Fruit fly (Drosophila melanogaster) whole organism: ENCODE measurements around the gene CG4546.

ENCODE experiments used
- CG8478 ChIP-seq: fragments of >200 bp; optimal IDR thresholded peaks from 2 replicates; lab custom pipeline; 2018; ENCODE audit warnings: inconsistent platforms
- Dll ChIP-seq: fragments of >200 bp; optimal IDR thresholded peaks from 2 replicates; lab custom pipeline; 2017
- EcR ChIP-seq, 2 experiments: fragments of >200 bp; optimal IDR thresholded peaks; 2 replicates each; lab custom pipeline; 2017; ENCODE audit warnings: missing biosample characterization in 2 of 2, missing genetic modification characterization in 2 of 2, missing genetic modification reagents in 2 of 2
- pan ChIP-seq: fragments of >200 bp; optimal IDR thresholded peaks from 2 replicates; lab custom pipeline; 2017
- psq ChIP-seq: fragments of >200 bp; optimal IDR thresholded peaks from 2 replicates; lab custom pipeline; 2017
- usp ChIP-seq: fragments of >200 bp; optimal IDR thresholded peaks from 2 replicates; lab custom pipeline; 2017; ENCODE audit warnings: missing biosample characterization, missing genetic modification characterization, mixed read lengths

The CG4546 gene

dm6 chr3R:15827559-15827958 is 18.8 kb upstream of the CG4546 start:
- TF ChIP-seq EcR (GFP tag; optimal IDR thresholded peaks at IDR 0.05; lab: Kevin White, UChicago) = peak in 1 of 2 experiments; percentile 52
- no peak for TF ChIP-seq usp

dm6 chr3R:15832525-15832924 is 13.8 kb upstream of the CG4546 start, which contains the start of gene rec:
TSS of gene rec (minus strand) at chr3R:15832632.
- TF ChIP-seq psq (lab: Kevin White, UChicago) (no peak), Dll (lab: Kevin White, UChicago) (no peak), pan (lab: Kevin White, UChicago) (no peak), CG8478 (no peak)

dm6 chr3R:15833332-15833731 is 13.0 kb upstream of the CG4546 start, which contains the start of gene CG43318:
TSS of gene CG43318 (minus strand) at chr3R:15833432.
- no peak for TF ChIP-seq psq (lab: Kevin White, UChicago)
- no peak for TF ChIP-seq usp
- TF ChIP-seq pan (lab: Kevin White, UChicago) = no peak
- no peak for TF ChIP-seq CG8478
- TF ChIP-seq EcR (GFP tag; optimal IDR thresholded peaks at IDR 0.05; lab: Kevin White, UChicago) = no peak
- no peak for TF ChIP-seq Dll (lab: Kevin White, UChicago)

dm6 chr3R:15834375-15835031 is 11.8 kb upstream of the CG4546 start, which contains the start of the genes CG43317 and Arpc3A:
TSS of gene CG43317 (minus strand) at chr3R:15834425.
TSS of gene Arpc3A (plus strand) at chr3R:15834648.
- TF ChIP-seq CG8478 (no peak), EcR (GFP tag; optimal IDR thresholded peaks at IDR 0.05; lab: Kevin White, UChicago) (no peak), usp (no peak), Dll (lab: Kevin White, UChicago) (no peak), pan (lab: Kevin White, UChicago) (no peak), psq (lab: Kevin White, UChicago) (no peak)

- TF ChIP-seq usp (no peak), CG8478 (no peak), Dll (lab: Kevin White, UChicago) (no peak), pan (lab: Kevin White, UChicago) (no peak), psq (lab: Kevin White, UChicago) (no peak), EcR (GFP tag; optimal IDR thresholded peaks at IDR 0.05; lab: Kevin White, UChicago) (no peak)
These were observed 9.2 kb upstream of the CG4546 start, which contains the start of the genes ND-23 and spn-E for dm6 chr3R:15836864-15837824. TSS of gene ND-23 (minus strand) at chr3R:15837117. TSS of gene spn-E (plus strand) at chr3R:15837419.

dm6 chr3R:15839294-15839693 is 7.0 kb upstream of the CG4546 start, which contains the start of gene Pbp45:
TSS of gene Pbp45 (minus strand) at chr3R:15839515.
- TF ChIP-seq pan (lab: Kevin White, UChicago) (no peak), CG8478 (no peak), usp (no peak), EcR (GFP tag; optimal IDR thresholded peaks at IDR 0.05; lab: Kevin White, UChicago) (no peak)

dm6 chr3R:15851912-15852311 is 5.6 kb downstream of the CG4546 start:
- TF ChIP-seq pan (lab: Kevin White, UChicago) (no peak), CG8478 (no peak), usp (no peak), EcR (GFP tag; optimal IDR thresholded peaks at IDR 0.05; lab: Kevin White, UChicago) (no peak), psq (lab: Kevin White, UChicago) (no peak), Dll (lab: Kevin White, UChicago) (no peak)

- TF ChIP-seq EcR (GFP tag; optimal IDR thresholded peaks at IDR 0.05; lab: Kevin White, UChicago) (no peak), pan (lab: Kevin White, UChicago) (no peak), psq (lab: Kevin White, UChicago) (no peak), Dll (lab: Kevin White, UChicago) (no peak), CG8478 (no peak), usp (no peak)
These were observed 7.0 kb downstream of the CG4546 start, which contains the start of gene cv-d for dm6 chr3R:15853347-15853746. TSS of gene cv-d (minus strand) at chr3R:15853581.

- TF ChIP-seq Dll (lab: Kevin White, UChicago) = no peak
- no peak for TF ChIP-seq psq (lab: Kevin White, UChicago)
- no peak for TF ChIP-seq CG8478
- no peak for TF ChIP-seq EcR (GFP tag; optimal IDR thresholded peaks at IDR 0.05; lab: Kevin White, UChicago)
- no peak for TF ChIP-seq pan (lab: Kevin White, UChicago)
- TF ChIP-seq usp = no peak
These were observed 10.9 kb downstream of the CG4546 start, which contains the start of gene Hmt-1 for dm6 chr3R:15857189-15857767. TSS of gene Hmt-1 (minus strand) at chr3R:15857470.

- no peak for TF ChIP-seq pan (lab: Kevin White, UChicago)
These were observed 13.6 kb downstream of the CG4546 start, which contains the start of gene CG9632 for dm6 chr3R:15859896-15860295. TSS of gene CG9632 (plus strand) at chr3R:15860196.

- no peak for TF ChIP-seq usp
These were observed 26.6 kb downstream of the CG4546 start for dm6 chr3R:15872829-15873440.
